Worm (Caenorhabditis elegans): Measurements from ENCODE around the gene K07F5.8.
"Not testable (repeated sequence)": the region's sequence is repeated elsewhere in the genome, so short reads cannot be mapped to it uniquely, and the experiment has no call there.

The K07F5.8 gene

DNA sequence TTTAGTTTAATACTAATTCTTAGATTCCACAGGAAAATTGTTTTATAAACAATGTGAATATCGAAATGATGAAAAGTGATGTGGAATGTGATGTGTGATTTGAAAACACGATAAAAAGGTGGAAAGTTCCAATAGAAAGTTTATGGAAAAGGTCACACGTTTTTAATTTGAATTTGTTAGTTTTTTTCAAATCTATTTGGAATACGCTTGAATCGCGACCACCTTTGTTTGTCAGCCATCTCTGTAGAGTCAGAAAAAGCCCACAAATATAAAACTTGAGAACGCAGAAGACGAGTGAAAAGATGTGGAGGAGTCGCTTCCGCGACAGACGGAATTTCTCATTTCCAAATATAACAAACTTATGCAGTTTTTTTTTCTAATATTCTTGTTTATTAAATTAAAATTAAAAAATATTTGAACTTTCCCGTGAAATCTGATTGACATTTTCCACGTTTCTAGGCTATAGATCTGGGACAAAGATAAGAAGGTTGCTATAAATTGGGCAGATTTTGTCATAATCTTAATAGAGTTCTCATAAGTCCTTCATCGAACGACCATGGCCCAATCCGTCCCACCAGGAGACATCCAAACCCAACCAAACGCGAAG lies 8.4 kb downstream of the K07F5.8 start, which contains the start of the genes kin-24 and msp-56:
kin-24 (minus strand) TSS at position 101 of the 607 bp plus-strand sequence.
msp-56 (plus strand) TSS at position 557 of the 607 bp plus-strand sequence.
- no peak for TF ChIP-seq ets-7 (tag; optimal IDR thresholded peaks at IDR 0.05)
- no peak for TF ChIP-seq hnd-1 (tag; optimal IDR thresholded peaks at IDR 0.05)
- TF ChIP-seq B0310.2 (tag; optimal IDR thresholded peaks at IDR 0.05), result no peak
- TF ChIP-seq ama-1 (optimal IDR thresholded peaks at IDR 0.05), result no peak
- TF ChIP-seq sea-1 (GFP tag; conservative IDR thresholded peaks at IDR 0.05), result no peak
- no peak for TF ChIP-seq hmbx-1 (tag; optimal IDR thresholded peaks at IDR 0.05)
- TF ChIP-seq tra-4 (tag; optimal IDR thresholded peaks at IDR 0.05), result no peak
- no peak for TF ChIP-seq tbx-37 (GFP tag; conservative IDR thresholded peaks at IDR 0.05)
- TF ChIP-seq ceh-13 (GFP tag; optimal IDR thresholded peaks at IDR 0.05), result no peak
- no peak for TF ChIP-seq flt-1 (GFP tag; IDR thresholded peaks at IDR 0.05)
- no peak for TF ChIP-seq tbx-11 (GFP tag; IDR thresholded peaks at IDR 0.05)
- TF ChIP-seq aly-1 (tag; optimal IDR thresholded peaks at IDR 0.05), result no peak
- TF ChIP-seq ceh-36 (tag; optimal IDR thresholded peaks at IDR 0.05), result no peak
- no peak for TF ChIP-seq F13C5.2 (tag; optimal IDR thresholded peaks at IDR 0.05)
- TF ChIP-seq pes-1 (GFP tag; IDR thresholded peaks at IDR 0.05), result no peak
- no peak for TF ChIP-seq scrt-1 (GFP tag; IDR thresholded peaks at IDR 0.05)
- TF ChIP-seq hmg-4 (GFP tag; optimal IDR thresholded peaks at IDR 0.05), result no peak

ce11 chrIV:9837349-9837748 lies 12.2 kb downstream of the K07F5.8 start, which contains the start of gene msp-10:
Gene msp-10, plus strand, starts transcription at chrIV:9837649.
- TF ChIP-seq pes-1 (GFP tag; IDR thresholded peaks at IDR 0.05); B0310.2 (tag; optimal IDR thresholded peaks at IDR 0.05); hnd-1 (tag; optimal IDR thresholded peaks at IDR 0.05): not testable (repeated sequence)

DNA sequence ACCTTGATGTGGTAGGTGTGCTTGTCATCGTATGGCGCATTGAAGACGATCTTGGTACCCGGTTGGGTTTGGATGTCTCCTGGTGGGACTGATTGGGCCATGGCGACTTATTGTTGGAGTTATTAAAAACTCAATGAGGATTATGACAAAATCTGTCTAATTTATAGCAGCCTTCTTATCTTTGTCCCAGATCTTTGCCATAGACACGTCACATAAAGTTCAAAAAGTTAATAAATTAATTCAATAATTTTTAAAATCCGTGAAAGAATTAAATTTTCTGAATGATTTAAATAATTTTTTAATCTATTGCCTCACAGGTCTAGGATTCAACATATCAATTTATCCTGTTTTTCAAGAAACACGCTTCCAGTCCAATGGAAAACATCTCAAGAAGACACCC lies 13.2 kb downstream of the K07F5.8 start, which contains the start of gene msp-81:
msp-81 (minus strand) TSS at position 101 of the 400 bp plus-strand sequence.
- TF ChIP-seq tbx-11 (GFP tag; IDR thresholded peaks at IDR 0.05), result no peak
- TF ChIP-seq aly-1 (tag; optimal IDR thresholded peaks at IDR 0.05), result no peak
- no peak for TF ChIP-seq scrt-1 (GFP tag; IDR thresholded peaks at IDR 0.05)
- TF ChIP-seq ets-7 (tag; optimal IDR thresholded peaks at IDR 0.05), result no peak
- TF ChIP-seq ceh-13 (GFP tag; optimal IDR thresholded peaks at IDR 0.05), result no peak
- TF ChIP-seq tra-4 (tag; optimal IDR thresholded peaks at IDR 0.05), result no peak
- TF ChIP-seq sea-1 (GFP tag; conservative IDR thresholded peaks at IDR 0.05), result no peak
- no peak for TF ChIP-seq ceh-36 (tag; optimal IDR thresholded peaks at IDR 0.05)
- TF ChIP-seq hmg-4 (GFP tag; optimal IDR thresholded peaks at IDR 0.05), result no peak
- no peak for TF ChIP-seq B0310.2 (tag; optimal IDR thresholded peaks at IDR 0.05)
- TF ChIP-seq flt-1 (GFP tag; IDR thresholded peaks at IDR 0.05), result no peak
- no peak for TF ChIP-seq hmbx-1 (tag; optimal IDR thresholded peaks at IDR 0.05)
- no peak for TF ChIP-seq tbx-37 (GFP tag; conservative IDR thresholded peaks at IDR 0.05)
- no peak for TF ChIP-seq ama-1 (optimal IDR thresholded peaks at IDR 0.05)
- TF ChIP-seq hnd-1 (tag; optimal IDR thresholded peaks at IDR 0.05), result no peak
- no peak for TF ChIP-seq F13C5.2 (tag; optimal IDR thresholded peaks at IDR 0.05)
- TF ChIP-seq pes-1 (GFP tag; IDR thresholded peaks at IDR 0.05), result no peak

- TF ChIP-seq B0310.2 (tag; optimal IDR thresholded peaks at IDR 0.05) (no peak), pes-1 (GFP tag; IDR thresholded peaks at IDR 0.05) (no peak), F13C5.2 (tag; optimal IDR thresholded peaks at IDR 0.05) (no peak), ama-1 (optimal IDR thresholded peaks at IDR 0.05) (no peak), ets-7 (tag; optimal IDR thresholded peaks at IDR 0.05) (no peak), flt-1 (GFP tag; IDR thresholded peaks at IDR 0.05) (no peak), tra-4 (tag; optimal IDR thresholded peaks at IDR 0.05) (no peak), scrt-1 (GFP tag; IDR thresholded peaks at IDR 0.05) (no peak), hnd-1 (tag; optimal IDR thresholded peaks at IDR 0.05) (no peak), hmg-4 (GFP tag; optimal IDR thresholded peaks at IDR 0.05) (no peak), sea-1 (GFP tag; conservative IDR thresholded peaks at IDR 0.05) (no peak), ceh-36 (tag; optimal IDR thresholded peaks at IDR 0.05) (no peak), ceh-13 (GFP tag; optimal IDR thresholded peaks at IDR 0.05) (no peak), hmbx-1 (tag; optimal IDR thresholded peaks at IDR 0.05) (no peak)
Measured at ce11 chrIV:9833337-9833736, 16.2 kb downstream of the K07F5.8 start.

DNA sequence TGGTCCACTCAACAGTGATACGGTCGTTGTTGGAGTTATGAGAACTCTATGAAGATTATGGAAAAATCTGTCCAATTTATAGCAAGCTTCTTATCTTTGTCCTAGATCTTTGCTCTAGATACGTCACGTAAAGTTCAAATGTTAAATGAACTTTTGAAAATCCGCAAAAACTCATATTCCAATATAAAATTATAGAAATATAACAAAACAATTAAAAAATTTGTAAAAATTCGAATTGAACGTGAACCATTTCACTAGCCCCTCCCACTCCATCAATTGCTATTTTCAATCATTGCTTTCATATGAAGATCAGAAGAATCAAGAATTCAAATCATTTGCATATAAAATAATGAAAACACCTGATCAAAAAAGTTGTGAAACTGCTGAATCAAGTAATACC lies 16.9 kb downstream of the K07F5.8 start, which contains the start of gene kin-21:
kin-21 (plus strand) TSS at position 301 of the 400 bp plus-strand sequence.
- TF ChIP-seq flt-1 (GFP tag; IDR thresholded peaks at IDR 0.05) (no peak), F13C5.2 (tag; optimal IDR thresholded peaks at IDR 0.05) (no peak), tbx-37 (GFP tag; conservative IDR thresholded peaks at IDR 0.05) (no peak)

ce11 chrIV:9825196-9825744 lies 24.3 kb downstream of the K07F5.8 start, which contains the start of gene mtr-4:
Gene mtr-4, plus strand, starts transcription at chrIV:9825694.
- no peak for TF ChIP-seq scrt-1 (GFP tag; IDR thresholded peaks at IDR 0.05)
- TF ChIP-seq ama-1 (optimal IDR thresholded peaks at IDR 0.05), result no peak
- TF ChIP-seq tbx-37 (GFP tag; conservative IDR thresholded peaks at IDR 0.05), result no peak
- TF ChIP-seq pes-1 (GFP tag; IDR thresholded peaks at IDR 0.05), result no peak
- TF ChIP-seq hmbx-1 (tag; optimal IDR thresholded peaks at IDR 0.05), result no peak
- no peak for TF ChIP-seq F13C5.2 (tag; optimal IDR thresholded peaks at IDR 0.05)

DNA sequence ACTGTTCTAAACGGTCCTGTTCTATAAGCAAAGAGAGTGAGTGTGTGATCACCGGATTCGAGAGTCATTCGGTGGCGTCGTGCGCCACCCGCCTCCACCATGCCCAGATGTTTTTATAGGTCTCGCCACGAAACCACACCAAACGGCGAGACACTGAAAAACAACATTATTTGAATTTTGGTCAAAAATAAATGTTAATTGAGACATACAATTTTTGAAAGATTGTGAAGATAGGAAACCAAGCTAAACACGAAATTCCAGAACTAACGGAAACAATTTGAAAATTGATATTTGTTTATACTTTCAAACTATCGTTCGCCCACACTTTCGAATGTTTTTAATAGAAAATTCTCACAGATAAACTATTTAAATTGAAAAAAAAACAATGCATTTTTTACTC lies 25.0 kb downstream of the K07F5.8 start, which contains the start of gene catp-6:
catp-6 (minus strand) TSS at position 101 of the 400 bp plus-strand sequence.
- no peak for TF ChIP-seq sea-1 (GFP tag; conservative IDR thresholded peaks at IDR 0.05)
- TF ChIP-seq aly-1 (tag; optimal IDR thresholded peaks at IDR 0.05), result no peak
- TF ChIP-seq hmbx-1 (tag; optimal IDR thresholded peaks at IDR 0.05), result no peak
- no peak for TF ChIP-seq ets-7 (tag; optimal IDR thresholded peaks at IDR 0.05)
- no peak for TF ChIP-seq F13C5.2 (tag; optimal IDR thresholded peaks at IDR 0.05)
- no peak for TF ChIP-seq flt-1 (GFP tag; IDR thresholded peaks at IDR 0.05)
- no peak for TF ChIP-seq tbx-37 (GFP tag; conservative IDR thresholded peaks at IDR 0.05)
- TF ChIP-seq B0310.2 (tag; optimal IDR thresholded peaks at IDR 0.05), result no peak

Data from whole organism, early embryonic.